Fruit fly (Drosophila melanogaster): Measurements from ENCODE around the gene bdwf.

The bdwf gene

DNA sequence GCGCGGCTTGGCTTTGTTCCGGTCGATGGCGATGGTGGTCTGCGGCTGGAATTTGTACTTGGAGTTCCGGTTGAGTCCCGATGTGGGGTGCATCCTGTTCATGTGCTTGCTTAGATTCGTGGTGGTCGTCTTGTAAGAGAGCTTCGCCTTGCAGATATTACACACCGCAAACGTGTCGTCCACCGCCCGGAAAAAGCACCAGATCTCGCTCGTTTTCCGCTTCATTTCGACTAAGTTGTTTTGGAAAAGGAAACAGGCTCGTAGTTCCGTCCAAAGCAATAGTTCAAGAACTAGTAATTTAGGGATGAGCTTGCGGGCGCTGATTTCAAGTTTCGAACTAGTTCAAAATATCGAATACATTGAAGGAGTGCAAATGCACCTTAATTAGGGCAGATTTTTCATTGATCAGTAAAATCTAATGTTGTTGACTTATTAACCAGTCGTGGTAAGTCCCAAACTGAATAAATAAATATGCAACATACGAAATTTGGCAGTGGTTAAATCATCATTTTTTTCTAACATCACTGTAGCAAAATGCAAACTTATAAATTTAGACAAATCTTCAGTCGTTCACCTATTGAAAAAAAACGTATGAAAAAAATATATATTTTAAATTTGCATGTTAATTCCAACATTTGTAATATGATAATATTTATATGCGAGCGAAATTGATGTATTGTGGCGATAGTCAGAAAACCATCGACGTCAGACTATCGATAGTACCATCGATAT, at the start of gene bdwf, which contains the start of gene Patr-1 (continued):
- TF ChIP-seq CG8089 (GFP tag; optimal IDR thresholded peaks at IDR 0.05) (no peak), Scr (GFP tag; IDR thresholded peaks at IDR 0.05; ENCODE audit: partially characterized antibody) (peak; percentile 95), emc (GFP tag; optimal IDR thresholded peaks at IDR 0.05) (no peak), ttk (GFP tag; IDR thresholded peaks at IDR 0.05) (no peak), CG7839 (tag; optimal IDR thresholded peaks at IDR 0.05) (no peak), CG3163 (GFP tag; optimal IDR thresholded peaks at IDR 0.05) (no peak), CG3407 (GFP tag; optimal IDR thresholded peaks at IDR 0.05) (no peak), CG17359 (tag; optimal IDR thresholded peaks at IDR 0.05) (no peak), CG30431 (GFP tag; optimal IDR thresholded peaks at IDR 0.05) (no peak), NFAT (GFP tag; IDR thresholded peaks at IDR 0.05) (no peak; the same call in 1 of the 2 replicates), CG15073 (GFP tag; optimal IDR thresholded peaks at IDR 0.05) (no peak), CG11723 (GFP tag; optimal IDR thresholded peaks at IDR 0.05) (no peak), NfI (GFP tag; optimal IDR thresholded peaks at IDR 0.05) (no peak), bowl (GFP tag; IDR thresholded peaks at IDR 0.05) (no peak), HLHmδ (GFP tag; optimal IDR thresholded peaks at IDR 0.05) (no peak), ro (GFP tag; IDR thresholded peaks at IDR 0.05) (no peak), CG11093 (GFP tag; IDR thresholded peaks at IDR 0.05) (no peak), Fer3 (tag; optimal IDR thresholded peaks at IDR 0.05) (no peak), CG14014 (GFP tag; IDR thresholded peaks at IDR 0.05) (no peak), tap (tag; optimal IDR thresholded peaks at IDR 0.05) (no peak), CG17385 (GFP tag; optimal IDR thresholded peaks at IDR 0.05) (no peak), Dek (tag; optimal IDR thresholded peaks at IDR 0.05) (peak; percentile 36), CG1832 (GFP tag; optimal IDR thresholded peaks at IDR 0.05) (no peak), repo (GFP tag; optimal IDR thresholded peaks at IDR 0.05) (no peak), ac (GFP tag; optimal IDR thresholded peaks at IDR 0.05) (no peak), Eip74EF (GFP tag; optimal IDR thresholded peaks at IDR 0.05) (no peak), CG12942 (GFP tag; optimal IDR thresholded peaks at IDR 0.05) (no peak), Atf-2 (GFP tag; optimal IDR thresholded peaks at IDR 0.05) (no peak), CG12299 (tag; optimal IDR thresholded peaks at IDR 0.05) (no peak), cas (GFP tag; IDR thresholded peaks at IDR 0.05) (no peak), sima (GFP tag; optimal IDR thresholded peaks at IDR 0.05) (no peak), sd (tag; optimal IDR thresholded peaks at IDR 0.05) (no peak), Hr3 (GFP tag; optimal IDR thresholded peaks at IDR 0.05) (peak; percentile 35), CG7271 (tag; optimal IDR thresholded peaks at IDR 0.05) (no peak), CG10462 (GFP tag; optimal IDR thresholded peaks at IDR 0.05) (no peak), Awh (GFP tag; IDR thresholded peaks at IDR 0.05) (no peak), zf30C (GFP tag; optimal IDR thresholded peaks at IDR 0.05) (no peak), TFAM (GFP tag; optimal IDR thresholded peaks at IDR 0.05) (no peak), CG32767 (GFP tag; IDR thresholded peaks at IDR 0.05) (no peak), jigr1 (GFP tag; IDR thresholded peaks at IDR 0.05) (no peak), corto (GFP tag; optimal IDR thresholded peaks at IDR 0.05) (peak; percentile 5), Dll (GFP tag; IDR thresholded peaks at IDR 0.05; ENCODE audit: partially characterized antibody) (peak; percentile 92), slbo (GFP tag; IDR thresholded peaks at IDR 0.05) (no peak; the same call in 1 of the 2 replicates), ranshi (GFP tag; IDR thresholded peaks at IDR 0.05) (no peak), tna (GFP tag; IDR thresholded peaks at IDR 0.05; ENCODE audit: partially characterized antibody) (peak; percentile 89), NC2β (GFP tag; optimal IDR thresholded peaks at IDR 0.05) (peak; percentile 4), CG7928 (GFP tag; optimal IDR thresholded peaks at IDR 0.05) (no peak), lilli (GFP tag; optimal IDR thresholded peaks at IDR 0.05) (peak; percentile 37), ken (GFP tag; IDR thresholded peaks at IDR 0.05) (no peak), CG18262 (tag; optimal IDR thresholded peaks at IDR 0.05) (peak; percentile 52)
